Worm (Caenorhabditis elegans): ENCODE results near the gene C18H9.5.

- TF ChIP-seq him-1 (tag; optimal IDR thresholded peaks at IDR 0.05) (no peak), W03F9.2 (tag; optimal IDR thresholded peaks at IDR 0.05) (no peak), dao-5 (tag; optimal IDR thresholded peaks at IDR 0.05) (no peak)
Measured at ce11 chrII:6661211-6661610, 34.2 kb downstream of the C18H9.5 start, which contains the start of gene T19D12.2.
